Fruit fly (Drosophila melanogaster) whole organism, embryonic: ENCODE measurements around the gene CG18542.

Source experiments
- CG10321 ChIP-seq: fragments of 200-800 bp; sonication (Bioruptor generic); IDR thresholded peaks from 2 replicates; pipeline ENCODE4 v1.3.6; 2022; ENCODE audit warnings: missing biosample characterization, missing genetic modification characterization
- CG10565 ChIP-seq: fragments of 200-800 bp; sonication (Bioruptor generic); optimal IDR thresholded peaks from 3 replicates; lab custom pipeline; 2016; ENCODE audit warnings: missing biosample characterization, mild to moderate bottlenecking, missing genetic modification characterization
- CG10959 ChIP-seq: fragments of 200-800 bp; sonication (Bioruptor generic); IDR thresholded peaks from 2 replicates; pipeline ENCODE4 v1.3.6; 2022; ENCODE audit warnings: missing biosample characterization, missing genetic modification characterization
- CG11504 ChIP-seq: fragments of 200-800 bp; sonication (Bioruptor generic); optimal IDR thresholded peaks from 3 replicates; lab custom pipeline; 2019; ENCODE audit warnings: missing biosample characterization, mild to moderate bottlenecking, missing genetic modification characterization, moderate library complexity
- CG13894 ChIP-seq: fragments of 200-800 bp; sonication (Bioruptor generic); optimal IDR thresholded peaks from 3 replicates; lab custom pipeline; 2018; ENCODE audit warnings: missing biosample characterization, mild to moderate bottlenecking, missing genetic modification characterization, moderate library complexity
- CG14667 ChIP-seq: fragments of 200-800 bp; sonication (Bioruptor generic); IDR thresholded peaks from 2 replicates; pipeline ENCODE4 v1.3.6; 2022; ENCODE audit warnings: missing biosample characterization, missing genetic modification characterization
- CG15269 ChIP-seq: fragments of 200-800 bp; sonication (Bioruptor generic); optimal IDR thresholded peaks from 2 replicates; lab custom pipeline; 2018; ENCODE audit warnings: missing biosample characterization, mild to moderate bottlenecking, missing genetic modification characterization, moderate library complexity
- CG17385 ChIP-seq: fragments of 200-800 bp; sonication (Bioruptor generic); optimal IDR thresholded peaks from 3 replicates; lab custom pipeline; 2018; ENCODE audit warnings: missing biosample characterization, mild to moderate bottlenecking, missing genetic modification characterization
- CG17802 ChIP-seq: fragments of 200-800 bp; sonication (Bioruptor generic); optimal IDR thresholded peaks from 2 replicates; lab custom pipeline; 2018; ENCODE audit warnings: missing biosample characterization, mild to moderate bottlenecking, missing genetic modification characterization, moderate library complexity
- CG2875 ChIP-seq: fragments of 200-800 bp; sonication (Bioruptor generic); optimal IDR thresholded peaks from 2 replicates; lab custom pipeline; 2017; ENCODE audit warnings: missing biosample characterization, mild to moderate bottlenecking, missing genetic modification characterization, missing genetic modification reagents
- CG34376 ChIP-seq: fragments of 200-800 bp; sonication (Bioruptor generic); optimal IDR thresholded peaks from 2 replicates; lab custom pipeline; 2018; ENCODE audit warnings: missing biosample characterization, mild to moderate bottlenecking, missing genetic modification characterization
- CG3847 ChIP-seq: fragments of 200-800 bp; sonication (Bioruptor generic); IDR thresholded peaks from 2 replicates; pipeline ENCODE4 v1.3.6; 2022; ENCODE audit warnings: missing biosample characterization, missing genetic modification characterization
- CG42726 ChIP-seq: fragments of 200-800 bp; sonication (Bioruptor generic); IDR thresholded peaks from 2 replicates; pipeline ENCODE4 v1.3.6; 2022; ENCODE audit warnings: missing biosample characterization, missing genetic modification characterization; ENCODE audit not compliant: partially characterized antibody
- CG7745 ChIP-seq: fragments of 200-800 bp; sonication (Bioruptor generic); optimal IDR thresholded peaks from 2 replicates; lab custom pipeline; 2018; ENCODE audit warnings: missing biosample characterization, mild to moderate bottlenecking, missing genetic modification characterization, moderate library complexity
- CG7786 ChIP-seq: fragments of 200-800 bp; sonication (Bioruptor generic); optimal IDR thresholded peaks from 2 replicates; lab custom pipeline; 2016; ENCODE audit warnings: missing biosample characterization, missing genetic modification characterization
- CG8388 ChIP-seq: fragments of 200-800 bp; sonication (Bioruptor generic); optimal IDR thresholded peaks from 2 replicates; lab custom pipeline; 2019; ENCODE audit warnings: missing biosample characterization, mild to moderate bottlenecking, missing genetic modification characterization, moderate library complexity
- CG9215 ChIP-seq: fragments of 200-800 bp; sonication (Bioruptor generic); IDR thresholded peaks from 2 replicates; pipeline ENCODE4 v1.3.6; 2022; ENCODE audit warnings: missing biosample characterization, missing genetic modification characterization
- CG9797 ChIP-seq: fragments of 200-800 bp; sonication (Bioruptor generic); optimal IDR thresholded peaks from 3 replicates; lab custom pipeline; 2018; ENCODE audit warnings: missing biosample characterization, mild to moderate bottlenecking, missing genetic modification characterization
- CG9817 ChIP-seq: fragments of 200-800 bp; sonication (Bioruptor generic); optimal IDR thresholded peaks from 2 replicates; lab custom pipeline; 2018; ENCODE audit warnings: missing biosample characterization, mild to moderate bottlenecking, missing genetic modification characterization, moderate library complexity
- Deaf1 ChIP-seq: fragments of 200-800 bp; optimal IDR thresholded peaks from 3 replicates; lab custom pipeline; 2019; ENCODE audit warnings: missing biosample characterization, mild to moderate bottlenecking, missing genetic modification characterization, moderate library complexity
- E2f2 ChIP-seq: fragments of 200-800 bp; sonication (Bioruptor generic); IDR thresholded peaks from 2 replicates; pipeline ENCODE4 v1.3.6; 2022; ENCODE audit warnings: missing biosample characterization, missing genetic modification characterization
- Fer2 ChIP-seq: fragments of 200-800 bp; sonication (Bioruptor generic); optimal IDR thresholded peaks from 2 replicates; lab custom pipeline; 2018; ENCODE audit warnings: missing biosample characterization, mild to moderate bottlenecking, missing genetic modification characterization, moderate library complexity
- GATAe ChIP-seq: fragments of 200-800 bp; sonication (Bioruptor generic); conservative IDR thresholded peaks from 2 replicates; pipeline ENCODE4 v1.3.6; 2022; ENCODE audit warnings: missing biosample characterization, missing genetic modification characterization
- HLH4C ChIP-seq: fragments of 200-800 bp; sonication (Bioruptor generic); IDR thresholded peaks from 3 replicates; pipeline ENCODE4 v1.3.6; 2022; ENCODE audit warnings: missing biosample characterization, missing genetic modification characterization; ENCODE audit not compliant: partially characterized antibody
- Mes4 ChIP-seq: fragments of 200-800 bp; sonication (Bioruptor generic); optimal IDR thresholded peaks from 2 replicates; lab custom pipeline; 2016; ENCODE audit warnings: missing biosample characterization, missing genetic modification characterization
- Rfx ChIP-seq: fragments of 200-800 bp; sonication (Bioruptor generic); IDR thresholded peaks from 2 replicates; pipeline ENCODE4 v1.3.6; 2022; ENCODE audit warnings: missing biosample characterization, missing genetic modification characterization
- Taf1 ChIP-seq: fragments of 200-800 bp; sonication (Bioruptor generic); IDR thresholded peaks from 2 replicates; pipeline ENCODE4 v1.3.6; 2022; ENCODE audit warnings: missing biosample characterization, missing genetic modification characterization
- abd-A ChIP-seq: fragments of 200-800 bp; sonication (Bioruptor generic); optimal IDR thresholded peaks from 3 replicates; lab custom pipeline; 2019; ENCODE audit warnings: missing biosample characterization, mild to moderate bottlenecking, missing genetic modification characterization, moderate library complexity
- ash1 ChIP-seq: fragments of 200-800 bp; sonication (Bioruptor generic); optimal IDR thresholded peaks from 2 replicates; lab custom pipeline; 2018; ENCODE audit warnings: missing biosample characterization, mild to moderate bottlenecking, missing genetic modification characterization
- bcd ChIP-seq: fragments of 200-800 bp; sonication (Bioruptor generic); optimal IDR thresholded peaks from 2 replicates; lab custom pipeline; 2017; ENCODE audit warnings: missing biosample characterization, mild to moderate bottlenecking, missing genetic modification characterization
- cwo ChIP-seq: fragments of 200-800 bp; sonication (Bioruptor generic); optimal IDR thresholded peaks from 3 replicates; lab custom pipeline; 2017; ENCODE audit warnings: missing biosample characterization, missing genetic modification characterization, mild to moderate bottlenecking, moderate library complexity, missing genetic modification reagents
- dm ChIP-seq: fragments of 200-800 bp; sonication (Bioruptor generic); optimal IDR thresholded peaks from 3 replicates; lab custom pipeline; 2016; ENCODE audit warnings: missing biosample characterization, missing genetic modification characterization
- dmrt11E ChIP-seq: fragments of 200-800 bp; sonication (Bioruptor generic); optimal IDR thresholded peaks from 3 replicates; lab custom pipeline; 2018; ENCODE audit warnings: missing biosample characterization, mild to moderate bottlenecking, missing genetic modification characterization, moderate library complexity
- grn ChIP-seq: fragments of 200-800 bp; sonication (Bioruptor generic); optimal IDR thresholded peaks from 3 replicates; lab custom pipeline; 2017; ENCODE audit warnings: missing biosample characterization, missing genetic modification characterization
- hbn ChIP-seq: fragments of 200-800 bp; sonication (Bioruptor generic); IDR thresholded peaks from 2 replicates; pipeline ENCODE4 v1.3.6; 2022; ENCODE audit warnings: missing biosample characterization, missing genetic modification characterization; ENCODE audit not compliant: partially characterized antibody
- hth ChIP-seq: fragments of >200 bp; optimal IDR thresholded peaks from 2 replicates; lab custom pipeline; 2017; ENCODE audit warnings: inconsistent platforms
- knrl ChIP-seq: fragments of 200-800 bp; sonication (Bioruptor generic); IDR thresholded peaks from 3 replicates; pipeline ENCODE4 v1.3.6; 2022; ENCODE audit warnings: missing biosample characterization, missing genetic modification characterization; ENCODE audit not compliant: partially characterized antibody
- mirr ChIP-seq: fragments of 200-800 bp; sonication (Bioruptor generic); optimal IDR thresholded peaks from 3 replicates; lab custom pipeline; 2018; ENCODE audit warnings: missing biosample characterization, mild to moderate bottlenecking, missing genetic modification characterization
- scrt ChIP-seq: fragments of 200-800 bp; sonication (Bioruptor generic); optimal IDR thresholded peaks from 2 replicates; lab custom pipeline; 2018; ENCODE audit warnings: missing biosample characterization, mild to moderate bottlenecking, missing genetic modification characterization, moderate library complexity
- sd ChIP-seq: fragments of 200-800 bp; sonication (Bioruptor generic); optimal IDR thresholded peaks from 3 replicates; lab custom pipeline; 2018; ENCODE audit warnings: missing biosample characterization, mild to moderate bottlenecking, missing genetic modification characterization, moderate library complexity
- sens ChIP-seq: fragments of 200-800 bp; sonication (Bioruptor generic); peaks from one replicate; lab custom pipeline; 2016; ENCODE audit warnings: missing biosample characterization, missing genetic modification characterization
- sug ChIP-seq: fragments of 200-800 bp; optimal IDR thresholded peaks from 2 replicates; lab custom pipeline; 2019; ENCODE audit warnings: missing biosample characterization, mild to moderate bottlenecking, missing genetic modification characterization, moderate library complexity
- unpg ChIP-seq: fragments of 200-800 bp; sonication (Bioruptor generic); optimal IDR thresholded peaks from 3 replicates; lab custom pipeline; 2018; ENCODE audit warnings: missing biosample characterization, mild to moderate bottlenecking, missing genetic modification characterization, moderate library complexity
- usp ChIP-seq: fragments of >200 bp; optimal IDR thresholded peaks from 2 replicates; lab custom pipeline; 2017; ENCODE audit warnings: missing biosample characterization, missing genetic modification characterization
- vfl ChIP-seq: fragments of 200-800 bp; sonication (Bioruptor generic); optimal IDR thresholded peaks from 2 replicates; lab custom pipeline; 2016; ENCODE audit warnings: missing biosample characterization, missing genetic modification characterization
- zf30C ChIP-seq: fragments of 200-800 bp; sonication (Bioruptor generic); optimal IDR thresholded peaks from 3 replicates; lab custom pipeline; 2018; ENCODE audit warnings: missing biosample characterization, mild to moderate bottlenecking, missing genetic modification characterization

Gene CG18542

dm6 chr3R:9637361-9637760 is 48.2 kb upstream of the CG18542 start, which contains the start of gene Scm (continued):
- TF ChIP-seq CG17385 (GFP tag; lab: Kevin White, UChicago) (no peak), CG10959 (GFP tag; lab: Robert Waterston, UW) (no peak), cwo (GFP tag; lab: Kevin White, UChicago) (no peak), CG9797 (peak; percentile 20), vfl (GFP tag; lab: Kevin White, UChicago) (no peak), CG9817 (tag; lab: Kevin White, UChicago) (no peak), CG42726 (peak; percentile 84; the same call in 1 of the 2 replicates), CG7786 (GFP tag; lab: Kevin White, UChicago) (no peak), CG11504 (tag; lab: Kevin White, UChicago) (peak; percentile 57)

- TF ChIP-seq zf30C (GFP tag; lab: Kevin White, UChicago) (no peak), CG42726 (peak; percentile 7; the same call in 1 of the 2 replicates), grn (no peak), Mes4 (no peak)
Measured at dm6 chr3R:9637882-9638281, 47.7 kb upstream of the CG18542 start, which contains the start of gene Dh44. TSS of gene Dh44 (plus strand) at chr3R:9638182.

- peak; percentile 93 for TF ChIP-seq Deaf1 (tag; lab: Kevin White, UChicago)
- no peak for TF ChIP-seq HLH4C
- no peak for TF ChIP-seq Fer2 (tag; lab: Kevin White, UChicago)
- 0 out of 2 replicates have a peak, but pooled peaks have one; percentile 4 for TF ChIP-seq Rfx (GFP tag; lab: Robert Waterston, UW)
- TF ChIP-seq hbn (GFP tag; lab: Robert Waterston, UW): no peak
- no peak for TF ChIP-seq dm (GFP tag; lab: Kevin White, UChicago)
- no peak for TF ChIP-seq CG8388 (GFP tag; lab: Kevin White, UChicago)
- peak; percentile 83 for TF ChIP-seq scrt
- peak; percentile 16 for TF ChIP-seq sens (GFP tag; lab: Kevin White, UChicago)
- peak; percentile 30 for TF ChIP-seq CG11504 (tag; lab: Kevin White, UChicago)
- peak; percentile 79 for TF ChIP-seq CG13894 (tag; lab: Kevin White, UChicago)
- TF ChIP-seq, all 482 proteins: peak for 6
Measured at dm6 chr3R:9640313-9640712, 45.2 kb upstream of the CG18542 start.

dm6 chr3R:9643977-9644376 is 41.6 kb upstream of the CG18542 start:
- no peak for TF ChIP-seq CG7745 (tag; lab: Kevin White, UChicago)
- TF ChIP-seq sug (tag; lab: Kevin White, UChicago): peak; percentile 61
- peak; percentile 83 for TF ChIP-seq sd (tag; lab: Kevin White, UChicago)
- TF ChIP-seq knrl: no peak
- no peak for TF ChIP-seq CG14667 (GFP tag; lab: Robert Waterston, UW)
- TF ChIP-seq abd-A: no peak
- TF ChIP-seq CG10565 (GFP tag; lab: Kevin White, UChicago): no peak
- TF ChIP-seq ash1 (GFP tag; lab: Kevin White, UChicago): no peak
- TF ChIP-seq mirr (GFP tag; lab: Kevin White, UChicago): peak; percentile 61
- TF ChIP-seq CG9215 (GFP tag; lab: Robert Waterston, UW): no peak
- TF ChIP-seq bcd: no peak
- no peak for TF ChIP-seq Taf1
- no peak for TF ChIP-seq usp (GFP tag; lab: Kevin White, UChicago)
- TF ChIP-seq hth (lab: Kevin White, UChicago): no peak
- TF ChIP-seq GATAe (GFP tag; lab: Robert Waterston, UW): peak; percentile 39; the same call in 1 of the 2 replicates
- TF ChIP-seq E2f2 (GFP tag; lab: Robert Waterston, UW): no peak
- no peak for TF ChIP-seq CG3847 (GFP tag; lab: Robert Waterston, UW)
- TF ChIP-seq unpg (GFP tag; lab: Kevin White, UChicago): no peak
- no peak for TF ChIP-seq CG9797
- no peak for TF ChIP-seq CG17802 (tag; lab: Kevin White, UChicago)
- TF ChIP-seq dmrt11E (tag; lab: Kevin White, UChicago): no peak
- no peak for TF ChIP-seq hbn (GFP tag; lab: Robert Waterston, UW)
- peak; percentile 74 for TF ChIP-seq CG34376 (GFP tag; lab: Kevin White, UChicago)
- TF ChIP-seq CG10321 (GFP tag; lab: Robert Waterston, UW): no peak
- no peak for TF ChIP-seq CG2875 (GFP tag; lab: Kevin White, UChicago)
- TF ChIP-seq CG15269: no peak
